Fruit fly (Drosophila melanogaster) whole organism, embryonic: ENCODE data around the gene UQCR-C2.

Experiments used
- Ada2b ChIP-seq: fragments of 200-800 bp; sonication (Bioruptor generic); IDR thresholded peaks from 2 replicates; pipeline ENCODE4 v1.3.6; 2022; ENCODE audit warnings: missing biosample characterization, missing genetic modification characterization
- Adf1 ChIP-seq: fragments of 200-800 bp; sonication (Bioruptor generic); IDR thresholded peaks from 2 replicates; pipeline ENCODE4 v1.3.6; 2022; ENCODE audit warnings: missing biosample characterization, missing genetic modification characterization
- Awh ChIP-seq: fragments of 200-800 bp; sonication (Bioruptor generic); IDR thresholded peaks from 2 replicates; pipeline ENCODE4, ENCODE4 v1.3.6; 2022; ENCODE audit warnings: missing biosample characterization, missing genetic modification characterization
- B-H1 ChIP-seq: fragments of 200-800 bp; sonication (Bioruptor generic); IDR thresholded peaks from 3 replicates; pipeline ENCODE4 v1.3.6; 2022; ENCODE audit warnings: missing biosample characterization, missing genetic modification characterization
- Bteb2 ChIP-seq: fragments of 200-800 bp; sonication (Bioruptor generic); optimal IDR thresholded peaks from 2 replicates; lab custom pipeline; 2016; ENCODE audit warnings: missing biosample characterization, missing genetic modification characterization
- CG12659 ChIP-seq: fragments of 200-800 bp; sonication (Bioruptor generic); optimal IDR thresholded peaks from 3 replicates; lab custom pipeline; 2017; ENCODE audit warnings: mild to moderate bottlenecking, missing biosample characterization, missing genetic modification reagents, missing genetic modification characterization
- CG13296 ChIP-seq: fragments of 200-800 bp; sonication (Bioruptor generic); optimal IDR thresholded peaks from 3 replicates; lab custom pipeline; 2018; ENCODE audit warnings: missing biosample characterization, mild to moderate bottlenecking, missing genetic modification characterization
- CG13624 ChIP-seq: fragments of 200-800 bp; sonication (Bioruptor generic); optimal IDR thresholded peaks from 2 replicates; lab custom pipeline; 2016; ENCODE audit warnings: missing biosample characterization, missing genetic modification characterization
- CG13775 ChIP-seq: fragments of 200-800 bp; sonication (Bioruptor generic); optimal IDR thresholded peaks from 3 replicates; lab custom pipeline; 2017; ENCODE audit warnings: missing biosample characterization, mild to moderate bottlenecking, missing genetic modification characterization
- CG14710 ChIP-seq: fragments of 200-800 bp; sonication (Bioruptor generic); optimal IDR thresholded peaks from 3 replicates; lab custom pipeline; 2019; ENCODE audit warnings: missing biosample characterization, mild to moderate bottlenecking, missing genetic modification characterization, moderate library complexity
- CG17359 ChIP-seq: fragments of 200-800 bp; sonication (Bioruptor generic); optimal IDR thresholded peaks from 3 replicates; lab custom pipeline; 2018; ENCODE audit warnings: missing biosample characterization, mild to moderate bottlenecking, missing genetic modification characterization, moderate library complexity
- CG2116 ChIP-seq: fragments of 200-800 bp; sonication (Bioruptor generic); optimal IDR thresholded peaks from 3 replicates; lab custom pipeline; 2018; ENCODE audit warnings: missing biosample characterization, mild to moderate bottlenecking, missing genetic modification characterization
- CG32767 ChIP-seq: fragments of 200-800 bp; sonication (Bioruptor generic); IDR thresholded peaks from 2 replicates; pipeline ENCODE4 v1.3.6; 2022; ENCODE audit warnings: missing biosample characterization, missing genetic modification characterization
- CG33557 ChIP-seq: fragments of 200-800 bp; sonication (Bioruptor generic); optimal IDR thresholded peaks from 2 replicates; lab custom pipeline; 2019; ENCODE audit warnings: missing biosample characterization, mild to moderate bottlenecking, missing genetic modification characterization, moderate library complexity
- CG3726 ChIP-seq: fragments of 200-800 bp; sonication (Bioruptor generic); IDR thresholded peaks from 3 replicates; pipeline ENCODE4, ENCODE4 v1.3.6; 2022; ENCODE audit warnings: missing biosample characterization, missing genetic modification characterization
- CG5245 ChIP-seq: fragments of 200-800 bp; sonication (Bioruptor generic); optimal IDR thresholded peaks from 3 replicates; lab custom pipeline; 2016; ENCODE audit warnings: missing biosample characterization, missing genetic modification characterization
- CG6765 ChIP-seq: fragments of 200-800 bp; sonication (Bioruptor generic); optimal IDR thresholded peaks from 3 replicates; lab custom pipeline; 2017; ENCODE audit warnings: missing biosample characterization, mild to moderate bottlenecking, missing genetic modification characterization
- CG6791 ChIP-seq: fragments of 200-800 bp; sonication (Bioruptor generic); IDR thresholded peaks from 3 replicates; pipeline ENCODE4 v1.3.6; 2022; ENCODE audit warnings: missing biosample characterization, missing genetic modification characterization; ENCODE audit not compliant: partially characterized antibody
- CG6813 ChIP-seq: fragments of 200-800 bp; sonication (Bioruptor generic); optimal IDR thresholded peaks from 2 replicates; lab custom pipeline; 2017; ENCODE audit warnings: missing biosample characterization, missing genetic modification characterization, mild to moderate bottlenecking, moderate library complexity, missing genetic modification reagents
- CG9437 ChIP-seq: fragments of 200-800 bp; sonication (Bioruptor generic); optimal IDR thresholded peaks from 2 replicates; lab custom pipeline; 2018; ENCODE audit warnings: missing biosample characterization, mild to moderate bottlenecking, missing genetic modification characterization
- Dbx ChIP-seq: fragments of 200-800 bp; sonication (Bioruptor generic); IDR thresholded peaks from 3 replicates; pipeline ENCODE4 v1.3.6; 2022; ENCODE audit warnings: missing biosample characterization, missing genetic modification characterization
- Elba2 ChIP-seq: fragments of 200-800 bp; sonication (Bioruptor generic); optimal IDR thresholded peaks from 3 replicates; lab custom pipeline; 2016; ENCODE audit warnings: missing biosample characterization, missing genetic modification characterization
- Hsf ChIP-seq: fragments of 200-800 bp; sonication (Bioruptor generic); optimal IDR thresholded peaks from 3 replicates; lab custom pipeline; 2016; ENCODE audit warnings: missing biosample characterization, missing genetic modification characterization
- Kr ChIP-seq: fragments of 200-800 bp; sonication (Bioruptor generic); optimal IDR thresholded peaks from 2 replicates; lab custom pipeline; 2017; ENCODE audit warnings: missing biosample characterization, mild to moderate bottlenecking, missing genetic modification characterization
- MBD-R2 ChIP-seq: fragments of 200-800 bp; sonication (Bioruptor generic); IDR thresholded peaks from 2 replicates; pipeline ENCODE4 v1.3.6; 2022; ENCODE audit warnings: missing biosample characterization, missing genetic modification characterization
- Mad ChIP-seq: fragments of 200-800 bp; sonication (Bioruptor generic); optimal IDR thresholded peaks from 2 replicates; lab custom pipeline; 2016; ENCODE audit warnings: missing biosample characterization, missing genetic modification characterization
- Mes4 ChIP-seq: fragments of 200-800 bp; sonication (Bioruptor generic); optimal IDR thresholded peaks from 2 replicates; lab custom pipeline; 2016; ENCODE audit warnings: missing biosample characterization, missing genetic modification characterization
- Mrtf ChIP-seq: fragments of 200-800 bp; sonication (Bioruptor generic); IDR thresholded peaks from 3 replicates; pipeline ENCODE4 v1.3.6; 2022; ENCODE audit warnings: missing biosample characterization, missing genetic modification characterization
- Nf-YB ChIP-seq: fragments of 200-800 bp; sonication (Bioruptor generic); optimal IDR thresholded peaks from 3 replicates; lab custom pipeline; 2019; ENCODE audit warnings: missing biosample characterization, mild to moderate bottlenecking, missing genetic modification characterization, moderate library complexity
- ara ChIP-seq: fragments of 200-800 bp; sonication (Bioruptor generic); IDR thresholded peaks from 2 replicates; pipeline ENCODE4 v1.3.6; 2022; ENCODE audit warnings: missing biosample characterization, missing genetic modification characterization
- br ChIP-seq: fragments of >200 bp; optimal IDR thresholded peaks from 2 replicates; lab custom pipeline; 2017
- cas ChIP-seq: fragments of 200-800 bp; sonication (Bioruptor generic); IDR thresholded peaks from 2 replicates; pipeline ENCODE4 v1.3.6; 2022; ENCODE audit warnings: missing biosample characterization, missing genetic modification characterization
- crc ChIP-seq: fragments of 200-800 bp; sonication (Bioruptor generic); optimal IDR thresholded peaks from 2 replicates; lab custom pipeline; 2016; ENCODE audit warnings: missing biosample characterization, missing genetic modification characterization
- dmrt11E ChIP-seq: fragments of 200-800 bp; sonication (Bioruptor generic); optimal IDR thresholded peaks from 3 replicates; lab custom pipeline; 2018; ENCODE audit warnings: missing biosample characterization, mild to moderate bottlenecking, missing genetic modification characterization, moderate library complexity
- dpn ChIP-seq, 2 experiments: fragments of 200-800 bp; sonication (Bioruptor generic); optimal IDR thresholded peaks; 3 replicates each; lab custom pipeline; 2016; ENCODE audit warnings: missing biosample characterization in 2 of 2, missing genetic modification characterization in 2 of 2
- dysf ChIP-seq: fragments of 200-800 bp; sonication (Bioruptor generic); IDR thresholded peaks from 3 replicates; pipeline ENCODE4 v1.3.6; 2022; ENCODE audit warnings: missing biosample characterization, missing genetic modification characterization
- fd3F ChIP-seq: fragments of 200-800 bp; sonication (Bioruptor generic); optimal IDR thresholded peaks from 2 replicates; lab custom pipeline; 2018; ENCODE audit warnings: missing biosample characterization, mild to moderate bottlenecking, missing genetic modification characterization, moderate library complexity
- ftz-f1 ChIP-seq: fragments of 200-800 bp; sonication (Bioruptor generic); optimal IDR thresholded peaks from 2 replicates; lab custom pipeline; 2016; ENCODE audit warnings: missing biosample characterization, missing genetic modification characterization
- gcm2 ChIP-seq: fragments of 200-800 bp; sonication (Bioruptor generic); optimal IDR thresholded peaks from 2 replicates; lab custom pipeline; 2016; ENCODE audit warnings: missing biosample characterization, missing genetic modification characterization
- gfzf ChIP-seq: fragments of 200-800 bp; sonication (Bioruptor generic); optimal IDR thresholded peaks from 2 replicates; lab custom pipeline; 2016; ENCODE audit warnings: missing biosample characterization, mild to moderate bottlenecking, missing genetic modification characterization, moderate library complexity
- lab ChIP-seq: fragments of 200-800 bp; sonication (Bioruptor generic); optimal IDR thresholded peaks from 3 replicates; lab custom pipeline; 2017; ENCODE audit warnings: missing biosample characterization, missing genetic modification characterization, mild to moderate bottlenecking, moderate library complexity, missing genetic modification reagents
- nom ChIP-seq: fragments of 200-800 bp; sonication (Bioruptor generic); optimal IDR thresholded peaks from 2 replicates; lab custom pipeline; 2017; ENCODE audit warnings: missing biosample characterization, missing genetic modification characterization, mild to moderate bottlenecking, moderate library complexity, missing genetic modification reagents
- otp ChIP-seq: fragments of 200-800 bp; sonication (Bioruptor generic); IDR thresholded peaks from 3 replicates; pipeline ENCODE4, ENCODE4 v1.3.6; 2022; ENCODE audit warnings: missing biosample characterization, missing genetic modification characterization
- sc ChIP-seq, 3 experiments: fragments of >200 bp in 2 of 3; fragments of 200-800 bp in 1 of 3; sonication (Bioruptor generic) in 1 of 3; optimal IDR thresholded peaks; 2 replicates in 2 of 3; 3 replicates in 1 of 3; lab custom pipeline; 2017; ENCODE audit warnings: mild to moderate bottlenecking in 1 of 3, missing biosample characterization in 1 of 3, missing genetic modification characterization in 1 of 3, missing genetic modification reagents in 1 of 3
- tap ChIP-seq: fragments of 200-800 bp; optimal IDR thresholded peaks from 3 replicates; lab custom pipeline; 2019; ENCODE audit warnings: missing biosample characterization, mild to moderate bottlenecking, missing genetic modification characterization, moderate library complexity
- vnd ChIP-seq: fragments of 200-800 bp; sonication (Bioruptor generic); IDR thresholded peaks from 3 replicates; pipeline ENCODE4 v1.3.6; 2022; ENCODE audit warnings: missing biosample characterization, missing genetic modification characterization; ENCODE audit not compliant: partially characterized antibody
- yki ChIP-seq: fragments of >200 bp; optimal IDR thresholded peaks from 3 replicates; lab custom pipeline; 2018
- zen2 ChIP-seq: fragments of 200-800 bp; sonication (Bioruptor generic); IDR thresholded peaks from 3 replicates; pipeline ENCODE4 v1.3.6; 2022; ENCODE audit warnings: missing biosample characterization, missing genetic modification characterization; ENCODE audit not compliant: partially characterized antibody
- zfh2 ChIP-seq: fragments of 200-800 bp; sonication (Bioruptor generic); optimal IDR thresholded peaks from 2 replicates; lab custom pipeline; 2016; ENCODE audit warnings: missing biosample characterization, missing genetic modification characterization

Gene UQCR-C2

dm6 chr3L:16587994-16588622 lies 4.2 kb downstream of the UQCR-C2 start (continued):
- TF ChIP-seq Kr (no peak), Bteb2 (GFP tag; lab: Kevin White, UChicago) (peak; percentile 38), vnd (peak; percentile 93), CG3726 (GFP tag; lab: Robert Waterston, UW) (peak; percentile 11; the same call in 1 of the 3 replicates), br (no peak), gcm2 (GFP tag; lab: Kevin White, UChicago) (no peak), Elba2 (peak; percentile 54), B-H1 (GFP tag; lab: Robert Waterston, UW) (peak; percentile 57), Mrtf (GFP tag; lab: Robert Waterston, UW) (peak; percentile 9; the same call in 1 of the 3 replicates), nom (GFP tag; lab: Kevin White, UChicago) (peak; percentile 99), CG14710 (tag; lab: Kevin White, UChicago) (peak; percentile 86), ara (GFP tag; lab: Robert Waterston, UW) (no peak), zfh2 (peak; percentile 70), fd3F (GFP tag; lab: Kevin White, UChicago) (peak; percentile 21), Adf1 (GFP tag; lab: Robert Waterston, UW) (no peak), dysf (GFP tag; lab: Robert Waterston, UW) (peak; percentile 62; the same call in 1 of the 3 replicates), Dbx (GFP tag; lab: Robert Waterston, UW) (peak; percentile 76), CG13296 (GFP tag; lab: Kevin White, UChicago) (peak; percentile 60), tap (peak; percentile 38), CG6813 (GFP tag; lab: Kevin White, UChicago) (no peak), CG32767 (GFP tag; lab: Robert Waterston, UW) (no peak), CG6765 (no peak), dpn (GFP tag; optimal IDR thresholded peaks at IDR 0.05; lab: Kevin White, UChicago) (peak; percentile 68 to 73), Ada2b (peak; percentile 51), Mad (peak; percentile 64), gfzf (GFP tag; lab: Kevin White, UChicago) (peak; percentile 55), CG13624 (GFP tag; lab: Kevin White, UChicago) (peak; percentile 67), lab (GFP tag; lab: Kevin White, UChicago) (no peak), Hsf (GFP tag; lab: Kevin White, UChicago) (peak; percentile 66), dmrt11E (tag; lab: Kevin White, UChicago) (peak; percentile 37), CG13775 (GFP tag; lab: Kevin White, UChicago) (peak; percentile 52), CG5245 (GFP tag; lab: Kevin White, UChicago) (peak; percentile 37), MBD-R2 (GFP tag; lab: Robert Waterston, UW) (peak; percentile 66), CG17359 (tag; lab: Kevin White, UChicago) (peak; percentile 54), ftz-f1 (GFP tag; lab: Kevin White, UChicago) (peak; percentile 64), cas (GFP tag; lab: Robert Waterston, UW) (0 out of 2 replicates have a peak, but pooled peaks have one; percentile 35), sc (optimal IDR thresholded peaks at IDR 0.05; lab: Kevin White, UChicago) (no peak), sc (GFP tag; optimal IDR thresholded peaks at IDR 0.05; lab: Kevin White, UChicago) (peak; percentile 11), yki (lab: Kevin White, UChicago) (peak; percentile 94), Mes4 (peak; percentile 10), CG33557 (GFP tag; lab: Kevin White, UChicago) (peak; percentile 6), CG9437 (GFP tag; lab: Kevin White, UChicago) (peak; percentile 8), CG12659 (peak; percentile 84), Awh (GFP tag; lab: Robert Waterston, UW) (peak; percentile 22; the same call in 1 of the 2 replicates), CG6791 (GFP tag; lab: Robert Waterston, UW) (peak; percentile 85), zen2 (GFP tag; lab: Robert Waterston, UW) (peak; percentile 87; the same call in 2 of the 3 replicates), otp (peak; percentile 41; the same call in 1 of the 3 replicates), Nf-YB (GFP tag; lab: Kevin White, UChicago) (no peak), CG2116 (peak; percentile 79), crc (peak; percentile 9)
